Fruit fly (Drosophila melanogaster) whole organism, embryonic: Measurements from ENCODE around the gene CG5377.

Source experiments
- CG10147 ChIP-seq: fragments of 200-800 bp; sonication (Bioruptor generic); optimal IDR thresholded peaks from 2 replicates; lab custom pipeline; 2019; ENCODE audit warnings: missing biosample characterization, mild to moderate bottlenecking, missing genetic modification characterization, moderate library complexity
- CG10979 ChIP-seq: fragments of 200-800 bp; sonication (Bioruptor generic); optimal IDR thresholded peaks from 2 replicates; lab custom pipeline; 2018; ENCODE audit warnings: missing biosample characterization, mild to moderate bottlenecking, missing genetic modification characterization, moderate library complexity
- CG11504 ChIP-seq: fragments of 200-800 bp; sonication (Bioruptor generic); optimal IDR thresholded peaks from 3 replicates; lab custom pipeline; 2019; ENCODE audit warnings: missing biosample characterization, mild to moderate bottlenecking, missing genetic modification characterization, moderate library complexity
- CG11695 ChIP-seq: fragments of 200-800 bp; sonication (Bioruptor generic); IDR thresholded peaks from 3 replicates; pipeline ENCODE4 v1.3.6; 2022; ENCODE audit warnings: missing biosample characterization, missing genetic modification characterization
- CG12391 ChIP-seq: fragments of 200-800 bp; sonication (Bioruptor generic); optimal IDR thresholded peaks from 3 replicates; lab custom pipeline; 2018; ENCODE audit warnings: missing biosample characterization, mild to moderate bottlenecking, missing genetic modification characterization, moderate library complexity
- CG13624 ChIP-seq: fragments of 200-800 bp; sonication (Bioruptor generic); optimal IDR thresholded peaks from 2 replicates; lab custom pipeline; 2016; ENCODE audit warnings: missing biosample characterization, missing genetic modification characterization
- CG13894 ChIP-seq: fragments of 200-800 bp; sonication (Bioruptor generic); optimal IDR thresholded peaks from 3 replicates; lab custom pipeline; 2018; ENCODE audit warnings: missing biosample characterization, mild to moderate bottlenecking, missing genetic modification characterization, moderate library complexity
- CG16815 ChIP-seq: fragments of 200-800 bp; sonication (Bioruptor generic); optimal IDR thresholded peaks from 3 replicates; lab custom pipeline; 2017; ENCODE audit warnings: missing biosample characterization, mild to moderate bottlenecking, missing genetic modification characterization
- CG17385 ChIP-seq: fragments of 200-800 bp; sonication (Bioruptor generic); optimal IDR thresholded peaks from 3 replicates; lab custom pipeline; 2018; ENCODE audit warnings: missing biosample characterization, mild to moderate bottlenecking, missing genetic modification characterization
- CG18619 ChIP-seq: fragments of 200-800 bp; sonication (Bioruptor generic); optimal IDR thresholded peaks from 3 replicates; lab custom pipeline; 2017; ENCODE audit warnings: missing biosample characterization, mild to moderate bottlenecking, missing genetic modification characterization
- CG2875 ChIP-seq: fragments of 200-800 bp; sonication (Bioruptor generic); optimal IDR thresholded peaks from 2 replicates; lab custom pipeline; 2017; ENCODE audit warnings: missing biosample characterization, mild to moderate bottlenecking, missing genetic modification characterization, missing genetic modification reagents
- CG32532 ChIP-seq: fragments of 200-800 bp; sonication (Bioruptor generic); IDR thresholded peaks from 2 replicates; pipeline ENCODE4 v1.3.6; 2022; ENCODE audit warnings: missing biosample characterization, missing genetic modification characterization
- CG32772 ChIP-seq: fragments of 200-800 bp; sonication (Bioruptor generic); IDR thresholded peaks from 2 replicates; pipeline ENCODE4 v1.3.6; 2022; ENCODE audit warnings: missing biosample characterization, missing genetic modification characterization
- CG3281 ChIP-seq: fragments of 200-800 bp; sonication (Bioruptor generic); optimal IDR thresholded peaks from 3 replicates; lab custom pipeline; 2017; ENCODE audit warnings: missing biosample characterization, mild to moderate bottlenecking, missing genetic modification characterization
- CG33557 ChIP-seq: fragments of 200-800 bp; sonication (Bioruptor generic); optimal IDR thresholded peaks from 2 replicates; lab custom pipeline; 2019; ENCODE audit warnings: missing biosample characterization, mild to moderate bottlenecking, missing genetic modification characterization, moderate library complexity
- CG34376 ChIP-seq: fragments of 200-800 bp; sonication (Bioruptor generic); optimal IDR thresholded peaks from 2 replicates; lab custom pipeline; 2018; ENCODE audit warnings: missing biosample characterization, mild to moderate bottlenecking, missing genetic modification characterization
- CG5245 ChIP-seq: fragments of 200-800 bp; sonication (Bioruptor generic); optimal IDR thresholded peaks from 3 replicates; lab custom pipeline; 2016; ENCODE audit warnings: missing biosample characterization, missing genetic modification characterization
- CG5953 ChIP-seq: fragments of 200-800 bp; sonication (Bioruptor generic); IDR thresholded peaks from 2 replicates; pipeline ENCODE4 v1.3.6; 2022; ENCODE audit warnings: missing biosample characterization, missing genetic modification characterization
- CG7745 ChIP-seq: fragments of 200-800 bp; sonication (Bioruptor generic); optimal IDR thresholded peaks from 2 replicates; lab custom pipeline; 2018; ENCODE audit warnings: missing biosample characterization, mild to moderate bottlenecking, missing genetic modification characterization, moderate library complexity
- CG7839 ChIP-seq: fragments of 200-800 bp; sonication (Bioruptor generic); optimal IDR thresholded peaks from 3 replicates; lab custom pipeline; 2018; ENCODE audit warnings: missing biosample characterization, mild to moderate bottlenecking, missing genetic modification characterization, moderate library complexity
- CG7963 ChIP-seq: fragments of 200-800 bp; sonication (Bioruptor generic); IDR thresholded peaks from 3 replicates; pipeline ENCODE4 v1.3.6; 2022; ENCODE audit warnings: missing biosample characterization, missing genetic modification characterization; ENCODE audit not compliant: partially characterized antibody
- CG9876 ChIP-seq: fragments of 200-800 bp; sonication (Bioruptor generic); optimal IDR thresholded peaks from 2 replicates; lab custom pipeline; 2016; ENCODE audit warnings: missing biosample characterization, missing genetic modification characterization
- Chrac-16 ChIP-seq: fragments of 200-800 bp; sonication (Bioruptor generic); optimal IDR thresholded peaks from 3 replicates; lab custom pipeline; 2016; ENCODE audit warnings: missing biosample characterization, missing genetic modification characterization
- Dek ChIP-seq: fragments of 200-800 bp; sonication (Bioruptor generic); optimal IDR thresholded peaks from 3 replicates; lab custom pipeline; 2019; ENCODE audit warnings: missing biosample characterization, mild to moderate bottlenecking, missing genetic modification characterization, moderate library complexity
- H15 ChIP-seq: fragments of 200-800 bp; sonication (Bioruptor generic); IDR thresholded peaks from 3 replicates; pipeline ENCODE4 v1.3.6; 2022; ENCODE audit warnings: missing biosample characterization, missing genetic modification characterization
- HmgZ ChIP-seq: fragments of 200-800 bp; sonication (Bioruptor generic); optimal IDR thresholded peaks from 2 replicates; lab custom pipeline; 2018; ENCODE audit warnings: missing biosample characterization, mild to moderate bottlenecking, missing genetic modification characterization
- MTF-1 ChIP-seq: fragments of 200-800 bp; sonication (Bioruptor generic); optimal IDR thresholded peaks from 2 replicates; lab custom pipeline; 2018; ENCODE audit warnings: missing biosample characterization, mild to moderate bottlenecking, missing genetic modification characterization, borderline replicate concordance
- NC2α ChIP-seq: fragments of 200-800 bp; sonication (Bioruptor generic); optimal IDR thresholded peaks from 2 replicates; lab custom pipeline; 2016; ENCODE audit warnings: missing biosample characterization, missing genetic modification characterization
- PHDP ChIP-seq: fragments of 200-800 bp; sonication (Bioruptor generic); optimal IDR thresholded peaks from 3 replicates; lab custom pipeline; 2018; ENCODE audit warnings: missing biosample characterization, mild to moderate bottlenecking, missing genetic modification characterization, moderate library complexity
- Side ChIP-seq: fragments of 200-800 bp; sonication (Bioruptor generic); optimal IDR thresholded peaks from 2 replicates; lab custom pipeline; 2016; ENCODE audit warnings: missing biosample characterization, missing genetic modification characterization
- Sox102F ChIP-seq: fragments of 200-800 bp; sonication (Bioruptor generic); optimal IDR thresholded peaks from 2 replicates; lab custom pipeline; 2018; ENCODE audit warnings: missing biosample characterization, mild to moderate bottlenecking, missing genetic modification characterization, moderate library complexity
- Usf ChIP-seq: fragments of 200-800 bp; sonication (Bioruptor generic); optimal IDR thresholded peaks from 2 replicates; lab custom pipeline; 2017; ENCODE audit warnings: missing genotype, missing biosample characterization, missing genetic modification characterization
- bbx ChIP-seq: fragments of 200-800 bp; sonication (Bioruptor generic); IDR thresholded peaks from 2 replicates; pipeline ENCODE4 v1.3.6; 2022; ENCODE audit warnings: missing biosample characterization, missing genetic modification characterization; ENCODE audit not compliant: partially characterized antibody
- corto ChIP-seq: fragments of 200-800 bp; sonication (Bioruptor generic); optimal IDR thresholded peaks from 2 replicates; lab custom pipeline; 2016; ENCODE audit warnings: missing biosample characterization, mild to moderate bottlenecking, missing genetic modification characterization, moderate library complexity
- crol ChIP-seq: fragments of 200-800 bp; sonication (Bioruptor generic); IDR thresholded peaks from 2 replicates; pipeline ENCODE4 v1.3.6; 2022; ENCODE audit warnings: missing biosample characterization, missing genetic modification characterization
- dan ChIP-seq: fragments of 200-800 bp; sonication (Bioruptor generic); IDR thresholded peaks from 2 replicates; pipeline ENCODE4 v1.3.6; 2022; ENCODE audit warnings: missing biosample characterization, missing genetic modification characterization
- danr ChIP-seq: fragments of 200-800 bp; sonication (Bioruptor generic); IDR thresholded peaks from 2 replicates; pipeline ENCODE4 v1.3.6; 2022; ENCODE audit warnings: missing biosample characterization, missing genetic modification characterization
- dmrt11E ChIP-seq: fragments of 200-800 bp; sonication (Bioruptor generic); optimal IDR thresholded peaks from 3 replicates; lab custom pipeline; 2018; ENCODE audit warnings: missing biosample characterization, mild to moderate bottlenecking, missing genetic modification characterization, moderate library complexity
- dpn ChIP-seq, 2 experiments: fragments of 200-800 bp; sonication (Bioruptor generic); optimal IDR thresholded peaks; 3 replicates each; lab custom pipeline; 2016; ENCODE audit warnings: missing biosample characterization in 2 of 2, missing genetic modification characterization in 2 of 2
- fu2 ChIP-seq: fragments of 200-800 bp; sonication (Bioruptor generic); optimal IDR thresholded peaks from 2 replicates; lab custom pipeline; 2016; ENCODE audit warnings: missing biosample characterization, missing genetic modification characterization
- gce ChIP-seq: fragments of 200-800 bp; sonication (Bioruptor generic); IDR thresholded peaks from 3 replicates; pipeline ENCODE4 v1.3.6; 2022; ENCODE audit warnings: missing biosample characterization, missing genetic modification characterization
- insv ChIP-seq, 2 experiments: fragments of 200-800 bp; sonication (Bioruptor generic); optimal IDR thresholded peaks; 3 replicates each; lab custom pipeline; 2016 to 2018; ENCODE audit warnings: missing biosample characterization in 2 of 2, missing genetic modification characterization in 2 of 2
- jigr1 ChIP-seq: fragments of 200-800 bp; sonication (Bioruptor generic); IDR thresholded peaks from 3 replicates; pipeline ENCODE4 v1.3.6; 2022; ENCODE audit warnings: missing biosample characterization, missing genetic modification characterization
- nau ChIP-seq: fragments of 200-800 bp; sonication (Bioruptor generic); optimal IDR thresholded peaks from 3 replicates; lab custom pipeline; 2017; ENCODE audit warnings: missing biosample characterization, mild to moderate bottlenecking, missing genetic modification characterization, missing genetic modification reagents
- nerfin-1 ChIP-seq: fragments of 200-800 bp; sonication (Bioruptor generic); optimal IDR thresholded peaks from 3 replicates; lab custom pipeline; 2019; ENCODE audit warnings: missing biosample characterization, mild to moderate bottlenecking, missing genetic modification characterization, moderate library complexity
- schlank ChIP-seq: fragments of 200-800 bp; sonication (Bioruptor generic); optimal IDR thresholded peaks from 2 replicates; lab custom pipeline; 2018; ENCODE audit warnings: missing biosample characterization, mild to moderate bottlenecking, missing genetic modification characterization
- ssp ChIP-seq: fragments of 200-800 bp; sonication (Bioruptor generic); IDR thresholded peaks from 2 replicates; pipeline ENCODE4 v1.3.6; 2022; ENCODE audit warnings: missing biosample characterization, missing genetic modification characterization
- tio ChIP-seq: fragments of 200-800 bp; sonication (Bioruptor generic); optimal IDR thresholded peaks from 2 replicates; lab custom pipeline; 2017; ENCODE audit warnings: missing biosample characterization, missing genetic modification characterization, inconsistent platforms
- trem ChIP-seq: fragments of 200-800 bp; optimal IDR thresholded peaks from 3 replicates; lab custom pipeline; 2019; ENCODE audit warnings: missing biosample characterization, mild to moderate bottlenecking, missing genetic modification characterization, moderate library complexity
- wek ChIP-seq: fragments of 200-800 bp; sonication (Bioruptor generic); optimal IDR thresholded peaks from 3 replicates; lab custom pipeline; 2018; ENCODE audit warnings: missing biosample characterization, mild to moderate bottlenecking, missing genetic modification characterization, moderate library complexity

CG5377 gene

DNA sequence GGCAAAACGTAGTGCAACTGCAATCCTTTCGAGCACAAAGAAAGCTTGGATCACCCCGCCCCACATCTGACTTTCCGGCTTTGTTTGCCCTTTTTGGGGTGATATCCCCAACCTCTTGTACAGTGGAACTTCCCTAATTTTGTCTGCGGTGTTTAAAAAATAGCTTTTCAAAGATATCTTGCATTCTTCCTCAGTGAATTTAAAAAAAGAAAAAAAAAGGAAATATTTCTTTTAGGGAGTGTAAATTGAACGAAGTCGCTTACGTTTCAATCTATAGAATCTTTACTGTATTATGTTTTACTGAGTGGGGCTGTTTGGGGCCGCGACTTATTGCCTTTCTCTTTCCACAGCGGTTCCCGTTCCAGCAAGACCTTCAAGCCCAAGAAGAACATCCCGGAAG, 46.3 kb downstream of the CG5377 start (continued):
- no peak for TF ChIP-seq CG7745 (tag; lab: Kevin White, UChicago)
- TF ChIP-seq insv (GFP tag; optimal IDR thresholded peaks at IDR 0.05; lab: Kevin White, UChicago), result no peak
- peak; percentile 40 for TF ChIP-seq CG5245 (GFP tag; lab: Kevin White, UChicago)
- TF ChIP-seq CG13624, result peak; percentile 6
- peak; percentile 67 for TF ChIP-seq PHDP (tag; lab: Kevin White, UChicago)
- peak; percentile 73; the same call in 2 of the 3 replicates for TF ChIP-seq gce (GFP tag; lab: Robert Waterston, UW)
- TF ChIP-seq CG11504, result no peak
- peak; percentile 64 for TF ChIP-seq CG17385 (GFP tag; lab: Kevin White, UChicago)
- TF ChIP-seq CG13894 (tag; lab: Kevin White, UChicago), result no peak
- peak; percentile 40 for TF ChIP-seq CG16815 (GFP tag; lab: Kevin White, UChicago)
- TF ChIP-seq wek (GFP tag; lab: Kevin White, UChicago), result no peak
- TF ChIP-seq fu2, result peak; percentile 18
- TF ChIP-seq CG11695 (GFP tag; lab: Robert Waterston, UW), result peak; percentile 69
- peak; percentile 64; the same call in 1 of the 2 replicates for TF ChIP-seq danr (GFP tag; lab: Robert Waterston, UW)
- TF ChIP-seq H15 (GFP tag; lab: Robert Waterston, UW), result peak; percentile 72; the same call in 2 of the 3 replicates
- no peak for TF ChIP-seq CG7963
- peak; percentile 5 for TF ChIP-seq Side (GFP tag; lab: Kevin White, UChicago)
- TF ChIP-seq CG32772, result peak; percentile 79
- TF ChIP-seq CG9876 (GFP tag; lab: Kevin White, UChicago), result no peak
- no peak for TF ChIP-seq MTF-1 (GFP tag; lab: Kevin White, UChicago)
- TF ChIP-seq Sox102F (GFP tag; lab: Kevin White, UChicago), result no peak
- TF ChIP-seq CG33557 (GFP tag; lab: Kevin White, UChicago), result peak; percentile 32
- TF ChIP-seq jigr1, result no peak
- TF ChIP-seq crol, result no peak
- peak; percentile 65 to 81 for TF ChIP-seq dpn (GFP tag; optimal IDR thresholded peaks at IDR 0.05; lab: Kevin White, UChicago)
- no peak for TF ChIP-seq CG10147 (GFP tag; lab: Kevin White, UChicago)
- no peak for TF ChIP-seq CG2875 (GFP tag; lab: Kevin White, UChicago)
- peak; percentile 37 for TF ChIP-seq Chrac-16 (GFP tag; lab: Kevin White, UChicago)
- peak; percentile 48 for TF ChIP-seq CG3281 (GFP tag; lab: Kevin White, UChicago)
- peak; percentile 57 for TF ChIP-seq Dek (tag; lab: Kevin White, UChicago)
- no peak for TF ChIP-seq schlank (tag; lab: Kevin White, UChicago)
- peak; percentile 45 for TF ChIP-seq corto (GFP tag; lab: Kevin White, UChicago)
- peak; percentile 30 for TF ChIP-seq CG18619 (GFP tag; lab: Kevin White, UChicago)
- TF ChIP-seq CG12391 (tag; lab: Kevin White, UChicago), result peak; percentile 53
- no peak for TF ChIP-seq Usf (GFP tag; lab: Kevin White, UChicago)
- TF ChIP-seq nerfin-1 (tag; lab: Kevin White, UChicago), result no peak
- no peak for TF ChIP-seq trem (tag; lab: Kevin White, UChicago)
- no peak for TF ChIP-seq HmgZ (tag; lab: Kevin White, UChicago)
- TF ChIP-seq CG5953, result no peak
- TF ChIP-seq ssp (GFP tag; lab: Robert Waterston, UW), result peak; percentile 51
- no peak for TF ChIP-seq CG7839 (tag; lab: Kevin White, UChicago)
- TF ChIP-seq dan (GFP tag; lab: Robert Waterston, UW), result no peak
- TF ChIP-seq tio (GFP tag; lab: Kevin White, UChicago), result no peak
- peak; percentile 41 for TF ChIP-seq dmrt11E (tag; lab: Kevin White, UChicago)
- no peak for TF ChIP-seq nau (GFP tag; lab: Kevin White, UChicago)
- no peak for TF ChIP-seq bbx (GFP tag; lab: Robert Waterston, UW)
- TF ChIP-seq NC2α (GFP tag; lab: Kevin White, UChicago), result no peak
- TF ChIP-seq CG32532, result peak; percentile 85
- no peak for TF ChIP-seq CG34376 (GFP tag; lab: Kevin White, UChicago)
- peak; percentile 28 for TF ChIP-seq CG10979
